Worm (Caenorhabditis elegans) whole organism, L1 larva: ENCODE measurements around the gene msrp-4.
"Not testable (repeated sequence)": the region's sequence is repeated elsewhere in the genome, so short reads cannot be mapped to it uniquely, and the experiment has no call there.

Experiments used
- C34B4.2 ChIP-seq: sonication (generic microtip); optimal IDR thresholded peaks from 2 replicates; lab custom pipeline; 2017; ENCODE audit warnings: mild to moderate bottlenecking, missing genetic modification characterization, missing compliant biosample characterization
- aha-1 ChIP-seq: fragments of 150-350 bp; optimal IDR thresholded peaks from 2 replicates; lab custom pipeline; 2014; ENCODE audit warnings: missing biosample characterization, missing genetic modification characterization
- alr-1 ChIP-seq: fragments of 200-800 bp; sonication (Bioruptor generic); optimal IDR thresholded peaks from 2 replicates; lab custom pipeline; 2018; ENCODE audit warnings: borderline replicate concordance, mild to moderate bottlenecking, missing genetic modification characterization, missing compliant biosample characterization
- ama-1 ChIP-seq: fragments of 150-350 bp; optimal IDR thresholded peaks from 2 replicates; lab custom pipeline; 2014
- blmp-1 ChIP-seq: fragments of 150-350 bp; optimal IDR thresholded peaks from 2 replicates; lab custom pipeline; 2014; ENCODE audit warnings: missing biosample characterization, missing genetic modification characterization
- ceh-63 ChIP-seq: fragments of 200-800 bp; sonication (Bioruptor generic); optimal IDR thresholded peaks from 2 replicates; lab custom pipeline; 2018; ENCODE audit warnings: mild to moderate bottlenecking, missing genetic modification characterization, missing compliant biosample characterization
- ceh-8 ChIP-seq: fragments of 200-800 bp; sonication (Bioruptor generic); optimal IDR thresholded peaks from 2 replicates; lab custom pipeline; 2018; ENCODE audit warnings: mild to moderate bottlenecking, missing genetic modification characterization, moderate library complexity, missing compliant biosample characterization
- ceh-88 ChIP-seq: fragments of 200-800 bp; sonication (Bioruptor generic); IDR thresholded peaks from 2 replicates; pipeline ENCODE4 v1.3.6; 2022; ENCODE audit warnings: missing genetic modification characterization, missing compliant biosample characterization
- ceh-90 ChIP-seq: sonication (generic microtip); optimal IDR thresholded peaks from 2 replicates; lab custom pipeline; 2016; ENCODE audit warnings: missing genetic modification characterization, missing compliant biosample characterization
- dpl-1 ChIP-seq, 3 experiments: fragments of 150-350 bp in 2 of 3; sonication (generic microtip) in 1 of 3; optimal IDR thresholded peaks; 2 replicates each; lab custom pipeline; 2014 to 2017; ENCODE audit warnings: missing biosample characterization in 3 of 3, missing genetic modification characterization in 3 of 3, missing genetic modification reagents in 3 of 3
- dsc-1 ChIP-seq: sonication (generic microtip); optimal IDR thresholded peaks from 2 replicates; lab custom pipeline; 2016; ENCODE audit warnings: mild to moderate bottlenecking, missing genetic modification characterization, missing compliant biosample characterization
- efl-1 ChIP-seq, 4 experiments: fragments of 150-350 bp; optimal IDR thresholded peaks in 3 of 4; peaks in 1 of 4; 1 replicate in 1 of 4; 2 replicates in 3 of 4; lab custom pipeline; 2014; ENCODE audit warnings: missing biosample characterization in 2 of 4, missing genetic modification characterization in 2 of 4, missing genetic modification reagents in 2 of 4
- efl-3 ChIP-seq: fragments of 200-800 bp; sonication (Bioruptor generic); optimal IDR thresholded peaks from 2 replicates; lab custom pipeline; 2018; ENCODE audit warnings: mild to moderate bottlenecking, missing genetic modification characterization, missing compliant biosample characterization
- egl-27 ChIP-seq, 2 experiments: fragments of 150-350 bp in 1 of 2; sonication (generic microtip); optimal IDR thresholded peaks; 3 replicates each; lab custom pipeline; 2017 to 2018; ENCODE audit warnings: missing biosample characterization in 2 of 2, missing genetic modification characterization in 2 of 2, missing genetic modification reagents in 2 of 2
- elt-2 ChIP-seq: sonication (generic microtip); optimal IDR thresholded peaks from 2 replicates; lab custom pipeline; 2016; ENCODE audit warnings: missing genetic modification characterization, mild to moderate bottlenecking, inconsistent platforms, missing compliant biosample characterization, missing genetic modification reagents
- elt-3 ChIP-seq, 6 experiments: fragments of 150-350 bp in 1 of 6; sonication (generic microtip); optimal IDR thresholded peaks; 2 replicates each; lab custom pipeline; 2017 to 2018; ENCODE audit warnings: missing biosample characterization in 6 of 6, missing genetic modification characterization in 6 of 6, inconsistent platforms in 1 of 6
- ets-5 ChIP-seq: fragments of 200-800 bp; sonication (Bioruptor generic); IDR thresholded peaks from 2 replicates; pipeline ENCODE4 v1.3.6; 2022; ENCODE audit warnings: missing genetic modification characterization, missing compliant biosample characterization
- fkh-4 ChIP-seq: sonication (generic microtip); optimal IDR thresholded peaks from 2 replicates; lab custom pipeline; 2016; ENCODE audit warnings: missing compliant biosample characterization, missing genetic modification characterization, borderline replicate concordance
- fkh-8 ChIP-seq: sonication (generic microtip); optimal IDR thresholded peaks from 2 replicates; lab custom pipeline; 2016; ENCODE audit warnings: mild to moderate bottlenecking, missing genetic modification characterization, missing compliant biosample characterization
- fos-1 ChIP-seq: fragments of 150-350 bp; optimal IDR thresholded peaks from 2 replicates; lab custom pipeline; 2014; ENCODE audit warnings: missing biosample characterization, missing genetic modification characterization
- grh-1 ChIP-seq: fragments of 200-800 bp; sonication (Bioruptor generic); IDR thresholded peaks from 2 replicates; pipeline ENCODE4 v1.3.6; 2022; ENCODE audit warnings: missing genetic modification reagents, missing genetic modification characterization, missing compliant biosample characterization
- hlh-17 ChIP-seq: fragments of 200-800 bp; sonication (Bioruptor generic); optimal IDR thresholded peaks from 2 replicates; lab custom pipeline; 2018; ENCODE audit warnings: missing genetic modification characterization, mild to moderate bottlenecking, missing compliant biosample characterization, moderate library complexity, borderline replicate concordance
- irx-1 ChIP-seq: sonication (generic microtip); optimal IDR thresholded peaks from 2 replicates; lab custom pipeline; 2016; ENCODE audit warnings: missing genetic modification characterization, missing compliant biosample characterization
- jun-1 ChIP-seq: fragments of 150-350 bp; optimal IDR thresholded peaks from 2 replicates; lab custom pipeline; 2014; ENCODE audit warnings: missing biosample characterization, missing genetic modification reagents, missing genetic modification characterization
- lin-13 ChIP-seq: fragments of 150-350 bp; optimal IDR thresholded peaks from 2 replicates; lab custom pipeline; 2014; ENCODE audit warnings: missing biosample characterization, missing genetic modification reagents, missing genetic modification characterization
- lin-35 ChIP-seq, 2 experiments: fragments of 150-350 bp; optimal IDR thresholded peaks; 2 replicates each; lab custom pipeline; 2014; ENCODE audit warnings: missing biosample characterization in 2 of 2, missing genetic modification characterization in 2 of 2, missing genetic modification reagents in 2 of 2
- lsy-2 ChIP-seq, 2 experiments: fragments of 150-350 bp; optimal IDR thresholded peaks; 2 replicates each; lab custom pipeline; 2014; ENCODE audit warnings: missing biosample characterization in 2 of 2, missing genetic modification characterization in 2 of 2
- mef-2 ChIP-seq: fragments of 150-350 bp; optimal IDR thresholded peaks from 2 replicates; lab custom pipeline; 2014; ENCODE audit warnings: missing biosample characterization, missing genetic modification characterization
- nhr-12 ChIP-seq: sonication (generic microtip); optimal IDR thresholded peaks from 2 replicates; lab custom pipeline; 2017; ENCODE audit warnings: missing biosample characterization, missing genetic modification characterization
- nhr-237 ChIP-seq: fragments of 150-350 bp; optimal IDR thresholded peaks from 2 replicates; lab custom pipeline; 2014; ENCODE audit warnings: missing biosample characterization, missing genetic modification characterization
- nhr-47 ChIP-seq: sonication (generic microtip); optimal IDR thresholded peaks from 2 replicates; lab custom pipeline; 2016; ENCODE audit warnings: mild to moderate bottlenecking, missing genetic modification characterization, moderate library complexity, missing compliant biosample characterization
- nhr-71 ChIP-seq: sonication (generic microtip); optimal IDR thresholded peaks from 2 replicates; lab custom pipeline; 2016; ENCODE audit warnings: mild to moderate bottlenecking, missing genetic modification characterization, moderate library complexity, missing compliant biosample characterization
- nhr-84 ChIP-seq: sonication (generic microtip); optimal IDR thresholded peaks from 2 replicates; lab custom pipeline; 2017; ENCODE audit warnings: missing biosample characterization, missing genetic modification characterization
- nhr-85 ChIP-seq: sonication (generic microtip); peaks from one replicate; lab custom pipeline; 2016; ENCODE audit warnings: missing genetic modification characterization, inconsistent platforms, missing compliant biosample characterization
- nhr-90 ChIP-seq: sonication (generic microtip); optimal IDR thresholded peaks from 2 replicates; lab custom pipeline; 2016; ENCODE audit warnings: mild to moderate bottlenecking, missing genetic modification characterization, missing compliant biosample characterization; ENCODE audit not compliant: poor library complexity
- pag-3 ChIP-seq: sonication (generic microtip); optimal IDR thresholded peaks from 2 replicates; lab custom pipeline; 2017; ENCODE audit warnings: missing genetic modification characterization, mild to moderate bottlenecking, missing compliant biosample characterization, antibody characterized with exemption, borderline replicate concordance; ENCODE audit not compliant: insufficient read depth
- pax-3 ChIP-seq: fragments of 200-800 bp; sonication (Bioruptor generic); optimal IDR thresholded peaks from 2 replicates; lab custom pipeline; 2018; ENCODE audit warnings: mild to moderate bottlenecking, missing genetic modification characterization, moderate library complexity, missing compliant biosample characterization
- pqm-1 ChIP-seq: sonication (generic microtip); optimal IDR thresholded peaks from 3 replicates; lab custom pipeline; 2017; ENCODE audit warnings: missing biosample characterization, missing genetic modification characterization
- skn-1 ChIP-seq: fragments of 150-350 bp; optimal IDR thresholded peaks from 2 replicates; lab custom pipeline; 2014; ENCODE audit warnings: missing biosample characterization, missing genetic modification characterization
- snpc-4 ChIP-seq: fragments of 150-350 bp; optimal IDR thresholded peaks from 2 replicates; lab custom pipeline; 2014; ENCODE audit warnings: missing biosample characterization, missing genetic modification characterization
- snu-23 ChIP-seq: sonication (generic microtip); optimal IDR thresholded peaks from 2 replicates; lab custom pipeline; 2016; ENCODE audit warnings: missing genetic modification characterization, missing compliant biosample characterization
- sptf-1 ChIP-seq: fragments of 150-350 bp; optimal IDR thresholded peaks from 2 replicates; lab custom pipeline; 2014; ENCODE audit warnings: missing biosample characterization, missing genetic modification characterization
- sup-37 ChIP-seq: fragments of 200-800 bp; sonication (Bioruptor generic); optimal IDR thresholded peaks from 2 replicates; lab custom pipeline; 2018; ENCODE audit warnings: mild to moderate bottlenecking, missing genetic modification characterization, missing compliant biosample characterization
- swsn-7 ChIP-seq: sonication (generic microtip); optimal IDR thresholded peaks from 2 replicates; lab custom pipeline; 2016; ENCODE audit warnings: missing genetic modification characterization, missing compliant biosample characterization
- tbx-2 ChIP-seq: sonication (generic microtip); optimal IDR thresholded peaks from 2 replicates; lab custom pipeline; 2016; ENCODE audit warnings: missing genetic modification characterization, missing compliant biosample characterization
- unc-30 ChIP-seq: sonication (generic microtip); optimal IDR thresholded peaks from 2 replicates; lab custom pipeline; 2017; ENCODE audit warnings: missing biosample characterization, missing genetic modification characterization
- unc-62 ChIP-seq: fragments of 150-350 bp; optimal IDR thresholded peaks from 2 replicates; lab custom pipeline; 2014; ENCODE audit warnings: missing biosample characterization, missing genetic modification reagents, missing genetic modification characterization
- unc-98 ChIP-seq: fragments of 200-800 bp; sonication (Bioruptor generic); IDR thresholded peaks from 2 replicates; pipeline ENCODE4 v1.3.6; 2022; ENCODE audit warnings: missing genetic modification characterization, missing compliant biosample characterization
- zip-4 ChIP-seq: fragments of 200-800 bp; sonication (Bioruptor generic); optimal IDR thresholded peaks from 2 replicates; lab custom pipeline; 2018; ENCODE audit warnings: mild to moderate bottlenecking, missing genetic modification characterization, moderate library complexity, missing compliant biosample characterization
- ztf-4 ChIP-seq: fragments of 150-350 bp; optimal IDR thresholded peaks from 2 replicates; lab custom pipeline; 2014; ENCODE audit warnings: missing biosample characterization, missing genetic modification characterization

msrp-4 gene

ce11 chrII:850567-850966, 27.9 kb upstream of the msrp-4 start, which contains the start of gene F28A10.5:
Gene F28A10.5, minus strand, starts transcription at chrII:850667.
- TF ChIP-seq lin-35 (GFP tag; optimal IDR thresholded peaks at IDR 0.05; lab: Kevin White, UChicago); nhr-84 (tag; lab: Kevin White, UChicago); grh-1 (GFP tag; lab: Robert Waterston, UW): not testable (repeated sequence)

- TF ChIP-seq zip-4 (GFP tag; lab: Kevin White, UChicago), result no peak
- TF ChIP-seq fos-1, result no peak
- TF ChIP-seq hlh-17, result no peak
- TF ChIP-seq elt-2, result peak; percentile 25
- TF ChIP-seq sptf-1 (tag; lab: Kevin White, UChicago), result no peak
- TF ChIP-seq fkh-4 (tag; lab: Kevin White, UChicago), result no peak
- no peak for TF ChIP-seq ama-1
- no peak for TF ChIP-seq fkh-8
- no peak for TF ChIP-seq mef-2 (tag; lab: Kevin White, UChicago)
- TF ChIP-seq pag-3 (tag; lab: Kevin White, UChicago), result peak; percentile 40
- TF ChIP-seq lsy-2 (tag; optimal IDR thresholded peaks at IDR 0.05; lab: Kevin White, UChicago), result peak in 1 of 2 experiments; percentile 51
- TF ChIP-seq nhr-47 (tag; lab: Kevin White, UChicago), result peak; percentile 16
- no peak for TF ChIP-seq ceh-90 (tag; lab: Kevin White, UChicago)
- no peak for TF ChIP-seq unc-30
- peak; percentile 59 for TF ChIP-seq blmp-1 (tag; lab: Kevin White, UChicago)
- no peak for TF ChIP-seq nhr-237
- peak in 1 of 6 experiments; percentile 5 for TF ChIP-seq elt-3 (tag; optimal IDR thresholded peaks at IDR 0.05; lab: Kevin White, UChicago)
- no peak for TF ChIP-seq ceh-8 (GFP tag; lab: Kevin White, UChicago)
- TF ChIP-seq snpc-4, result peak; percentile 1
- TF ChIP-seq nhr-90, result peak; percentile 37
- TF ChIP-seq nhr-12 (tag; lab: Kevin White, UChicago), result no peak
- TF ChIP-seq jun-1 (tag; lab: Kevin White, UChicago), result no peak
- TF ChIP-seq lin-13, result peak; percentile 9
- TF ChIP-seq egl-27 (tag; optimal IDR thresholded peaks at IDR 0.05; lab: Kevin White, UChicago), result no peak
- no peak for TF ChIP-seq nhr-84 (tag; lab: Kevin White, UChicago)
- peak; percentile 82 for TF ChIP-seq snu-23 (GFP tag; lab: Kevin White, UChicago)
- no peak for TF ChIP-seq ceh-88
- peak; percentile 21 to 35 (median 29) for TF ChIP-seq dpl-1 (GFP tag; optimal IDR thresholded peaks at IDR 0.05; lab: Kevin White, UChicago)
- TF ChIP-seq C34B4.2, result no peak
- no peak for TF ChIP-seq irx-1 (tag; lab: Kevin White, UChicago)
- no peak for TF ChIP-seq sup-37 (GFP tag; lab: Kevin White, UChicago)
- no peak for TF ChIP-seq skn-1 (tag; lab: Kevin White, UChicago)
- no peak for TF ChIP-seq pqm-1 (tag; lab: Kevin White, UChicago)
- TF ChIP-seq ztf-4 (tag; lab: Kevin White, UChicago), result peak; percentile 13
- no peak for TF ChIP-seq unc-62 (GFP tag; lab: Kevin White, UChicago)
- peak; percentile 35 for TF ChIP-seq swsn-7 (tag; lab: Kevin White, UChicago)
- TF ChIP-seq nhr-71 (tag; lab: Kevin White, UChicago), result peak; percentile 87
- TF ChIP-seq unc-98 (GFP tag; lab: Robert Waterston, UW), result no peak
- TF ChIP-seq efl-3 (GFP tag; lab: Kevin White, UChicago), result no peak
- peak; percentile 72 for TF ChIP-seq nhr-85 (tag; lab: Kevin White, UChicago)
- TF ChIP-seq efl-1 (optimal IDR thresholded peaks at IDR 0.05; lab: Kevin White, UChicago), result peak; percentile 52 to 59
- TF ChIP-seq efl-1 (GFP tag; optimal IDR thresholded peaks at IDR 0.05 in 1 of 2; lab: Kevin White, UChicago), result peak in 1 of 2 experiments; percentile 40
- no peak for TF ChIP-seq alr-1 (tag; lab: Kevin White, UChicago)
- no peak for TF ChIP-seq ets-5 (GFP tag; lab: Robert Waterston, UW)
- no peak for TF ChIP-seq aha-1 (tag; lab: Kevin White, UChicago)
- no peak for TF ChIP-seq dsc-1
- TF ChIP-seq ceh-63 (GFP tag; lab: Kevin White, UChicago), result no peak
- peak; percentile 13 to 75 for TF ChIP-seq lin-35 (GFP tag; optimal IDR thresholded peaks at IDR 0.05; lab: Kevin White, UChicago)
- peak; percentile 28 for TF ChIP-seq tbx-2 (tag; lab: Kevin White, UChicago)
- no peak for TF ChIP-seq pax-3 (tag; lab: Kevin White, UChicago)
Observed at ce11 chrII:848519-848918, 25.9 kb upstream of the msrp-4 start, which contains the start of the genes acdh-9 and F28A10.13. Gene acdh-9, minus strand, starts transcription at chrII:848603. Gene F28A10.13, plus strand, starts transcription at chrII:848812.
